Fruit fly (Drosophila melanogaster): ENCODE measurements around the gene hzg.
A peak's percentile ranks its signal among the peaks of the same experiment; 100 is the strongest.

The hzg gene

DNA sequence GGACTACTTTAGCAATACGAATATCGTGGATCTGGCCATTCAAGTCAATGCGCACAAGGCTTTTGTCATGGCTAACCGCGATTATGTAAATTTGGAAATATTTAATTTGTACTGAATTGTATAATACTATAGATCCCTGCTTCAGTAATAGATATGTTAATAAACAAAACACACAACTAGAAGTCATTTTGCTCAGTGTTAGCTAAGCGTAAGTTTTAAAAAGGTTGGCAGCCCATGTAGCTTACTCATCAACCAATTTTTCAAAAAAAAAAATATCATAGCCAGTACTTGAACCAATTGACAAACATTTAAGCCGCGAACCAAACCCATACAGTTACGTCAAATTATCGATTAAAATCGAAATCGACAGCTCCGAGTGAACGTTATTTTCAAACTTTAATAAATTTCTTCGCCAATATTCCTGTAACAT is 32.5 kb upstream of the hzg start (continued):
- TF ChIP-seq CG10267 (tag; optimal IDR thresholded peaks at IDR 0.05) = peak; percentile 81
- no peak for TF ChIP-seq sc (optimal IDR thresholded peaks at IDR 0.05)
- TF ChIP-seq sc (GFP tag; optimal IDR thresholded peaks at IDR 0.05) = peak; percentile 13
- peak; percentile 97 for TF ChIP-seq Med (GFP tag)
- TF ChIP-seq cato (GFP tag; optimal IDR thresholded peaks at IDR 0.05; ENCODE audit: borderline replicate concordance) = peak; percentile 36
- peak; percentile 52 for TF ChIP-seq CG8944 (GFP tag; optimal IDR thresholded peaks at IDR 0.05)
- peak; percentile 23 for TF ChIP-seq schlank (tag; optimal IDR thresholded peaks at IDR 0.05)
- TF ChIP-seq lmd (GFP tag; IDR thresholded peaks at IDR 0.05) = peak; percentile 80
- TF ChIP-seq seq (GFP tag; IDR thresholded peaks at IDR 0.05) = peak; percentile 70
- TF ChIP-seq repo (GFP tag; optimal IDR thresholded peaks at IDR 0.05) = peak; percentile 73
- no peak for TF ChIP-seq gt (GFP tag; IDR thresholded peaks at IDR 0.05)
- peak; percentile 71 for TF ChIP-seq tap (tag; optimal IDR thresholded peaks at IDR 0.05)
- peak; percentile 55 for TF ChIP-seq CG9817 (tag; optimal IDR thresholded peaks at IDR 0.05)
- TF ChIP-seq trem (tag; optimal IDR thresholded peaks at IDR 0.05) = peak; percentile 100
- TF ChIP-seq run (tag; optimal IDR thresholded peaks at IDR 0.05) = peak; percentile 67
- peak; percentile 83 for TF ChIP-seq caup (GFP tag; optimal IDR thresholded peaks at IDR 0.05; ENCODE audit: severe bottlenecking)
- TF ChIP-seq zfh2 (GFP tag; optimal IDR thresholded peaks at IDR 0.05) = peak; percentile 62
- peak; percentile 85 for TF ChIP-seq Dek (tag; optimal IDR thresholded peaks at IDR 0.05)
- peak; percentile 72 for TF ChIP-seq CG18262 (tag; optimal IDR thresholded peaks at IDR 0.05)
- peak; percentile 62; the same call in 1 of the 2 replicates for TF ChIP-seq dati (GFP tag; IDR thresholded peaks at IDR 0.05)
- TF ChIP-seq kah (GFP tag; optimal IDR thresholded peaks at IDR 0.05) = peak; percentile 12
- TF ChIP-seq lilli (GFP tag; optimal IDR thresholded peaks at IDR 0.05) = peak; percentile 87
- 0 out of 3 replicates have a peak, but pooled peaks have one; percentile 34 for TF ChIP-seq jigr1 (GFP tag; IDR thresholded peaks at IDR 0.05)
- peak; percentile 74 for TF ChIP-seq CG6689 (GFP tag; IDR thresholded peaks at IDR 0.05)
- no peak for TF ChIP-seq usp (GFP tag; optimal IDR thresholded peaks at IDR 0.05)
- TF ChIP-seq cwo (GFP tag; optimal IDR thresholded peaks at IDR 0.05) = peak; percentile 72
- peak; percentile 29 for TF ChIP-seq rib (GFP tag; IDR thresholded peaks at IDR 0.05)
- no peak for TF ChIP-seq TFAM (GFP tag; optimal IDR thresholded peaks at IDR 0.05)
- peak; percentile 90 for TF ChIP-seq zfh1 (GFP tag; IDR thresholded peaks at IDR 0.05)
- peak; percentile 68 for TF ChIP-seq CG8388 (GFP tag; optimal IDR thresholded peaks at IDR 0.05)
- peak; percentile 69; the same call in 2 of the 3 replicates for TF ChIP-seq CG2889 (GFP tag; IDR thresholded peaks at IDR 0.05)
- TF ChIP-seq so (GFP tag; IDR thresholded peaks at IDR 0.05) = peak; percentile 88
- TF ChIP-seq CG13894 (tag; optimal IDR thresholded peaks at IDR 0.05) = peak; percentile 84
- TF ChIP-seq CG2129 (GFP tag; IDR thresholded peaks at IDR 0.05; ENCODE audit: partially characterized antibody) = no peak
- peak; percentile 55 for TF ChIP-seq CG30431 (GFP tag; optimal IDR thresholded peaks at IDR 0.05)
- peak; percentile 42 for TF ChIP-seq CG2202 (tag; optimal IDR thresholded peaks at IDR 0.05)
- TF ChIP-seq CG1792 (GFP tag; optimal IDR thresholded peaks at IDR 0.05) = peak; percentile 68
- TF ChIP-seq Dfd (GFP tag; optimal IDR thresholded peaks at IDR 0.05) = no peak
- peak; percentile 72 for TF ChIP-seq bcd (GFP tag; optimal IDR thresholded peaks at IDR 0.05)
- peak; percentile 85 for TF ChIP-seq Drgx (GFP tag; IDR thresholded peaks at IDR 0.05)
- peak; percentile 32 for TF ChIP-seq CG12236 (GFP tag; optimal IDR thresholded peaks at IDR 0.05)
- TF ChIP-seq hbn (GFP tag; IDR thresholded peaks at IDR 0.05; ENCODE audit: partially characterized antibody) = 0 out of 2 replicates have a peak, but pooled peaks have one; percentile 30
- no peak for TF ChIP-seq eve (GFP tag; optimal IDR thresholded peaks at IDR 0.05)
- peak; percentile 38 for TF ChIP-seq CG11398 (GFP tag; optimal IDR thresholded peaks at IDR 0.05)
- peak; percentile 54 for TF ChIP-seq pnt (GFP tag; optimal IDR thresholded peaks at IDR 0.05)
- TF ChIP-seq HLH4C (GFP tag; IDR thresholded peaks at IDR 0.05; ENCODE audit: partially characterized antibody) = peak; percentile 44; the same call in 1 of the 3 replicates
- peak; percentile 65; the same call in 1 of the 2 replicates for TF ChIP-seq ssp (GFP tag; IDR thresholded peaks at IDR 0.05)
- peak; percentile 43 for TF ChIP-seq tx (GFP tag; optimal IDR thresholded peaks at IDR 0.05)
- peak; percentile 67 for TF ChIP-seq Antp (GFP tag; optimal IDR thresholded peaks at IDR 0.05)
- TF ChIP-seq CG10209 (GFP tag; optimal IDR thresholded peaks at IDR 0.05) = peak; percentile 71
- TF ChIP-seq Camta (GFP tag; optimal IDR thresholded peaks at IDR 0.05) = peak; percentile 59
